Fruit fly (Drosophila melanogaster): ENCODE results near the gene NTPase.

The NTPase gene

dm6 chr2L:2878188-2878587 lies 7.5 kb downstream of the NTPase start, which contains the start of the genes Prx6a and Sbat (continued):
- TF ChIP-seq jing (GFP tag; optimal IDR thresholded peaks at IDR 0.05), result peak; percentile 49
- peak; percentile 36; the same call in 1 of the 3 replicates for TF ChIP-seq Mrtf (GFP tag; IDR thresholded peaks at IDR 0.05)
- TF ChIP-seq CG17385 (GFP tag; optimal IDR thresholded peaks at IDR 0.05), result peak; percentile 53
- peak; percentile 45 for TF ChIP-seq CG12219 (GFP tag; optimal IDR thresholded peaks at IDR 0.05)
- peak; percentile 65 for TF ChIP-seq CG8944 (GFP tag; optimal IDR thresholded peaks at IDR 0.05)
- TF ChIP-seq CG1233 (GFP tag; optimal IDR thresholded peaks at IDR 0.05), result peak; percentile 72
- peak; percentile 50 for TF ChIP-seq Max (GFP tag; optimal IDR thresholded peaks at IDR 0.05)
- no peak for TF ChIP-seq btn (GFP tag; optimal IDR thresholded peaks at IDR 0.05)
- TF ChIP-seq salm (tag; optimal IDR thresholded peaks at IDR 0.05), result peak; percentile 37
- peak; percentile 57 for TF ChIP-seq slp2 (GFP tag; optimal IDR thresholded peaks at IDR 0.05)
- TF ChIP-seq dati (GFP tag; IDR thresholded peaks at IDR 0.05), result no peak
- peak; percentile 55 for TF ChIP-seq Lhr (GFP tag; optimal IDR thresholded peaks at IDR 0.05)
- no peak for TF ChIP-seq CG6654 (GFP tag; optimal IDR thresholded peaks at IDR 0.05)
- peak; percentile 52 for TF ChIP-seq p53 (GFP tag; optimal IDR thresholded peaks at IDR 0.05)
- peak; percentile 69 for TF ChIP-seq CG15269 (tag; optimal IDR thresholded peaks at IDR 0.05)
- no peak for TF ChIP-seq CG1832 (GFP tag; optimal IDR thresholded peaks at IDR 0.05)
- TF ChIP-seq CG3065 (GFP tag; optimal IDR thresholded peaks at IDR 0.05), result no peak
- peak; percentile 58 for TF ChIP-seq CG4617 (GFP tag; optimal IDR thresholded peaks at IDR 0.05; ENCODE audit: borderline replicate concordance)
- no peak; the same call in 1 of the 2 replicates for TF ChIP-seq CG32767 (GFP tag; IDR thresholded peaks at IDR 0.05)
- peak; percentile 56 for TF ChIP-seq Hr3 (GFP tag; optimal IDR thresholded peaks at IDR 0.05)
- no peak for TF ChIP-seq CG14860 (GFP tag; IDR thresholded peaks at IDR 0.05; ENCODE audit: partially characterized antibody)
- TF ChIP-seq CG7357 (GFP tag; IDR thresholded peaks at IDR 0.05), result peak; percentile 54; the same call in 1 of the 3 replicates
- peak; percentile 53 for TF ChIP-seq Sry-β (GFP tag; optimal IDR thresholded peaks at IDR 0.05)
- TF ChIP-seq CG7786 (GFP tag; optimal IDR thresholded peaks at IDR 0.05), result peak; percentile 77
- peak; percentile 83 for TF ChIP-seq CG34422 (GFP tag; IDR thresholded peaks at IDR 0.05)
- peak; percentile 46 for TF ChIP-seq run (tag; optimal IDR thresholded peaks at IDR 0.05)
- peak; percentile 47 for TF ChIP-seq Bteb2 (GFP tag; optimal IDR thresholded peaks at IDR 0.05)
- peak; percentile 66 for TF ChIP-seq Fer2 (tag; optimal IDR thresholded peaks at IDR 0.05)
- no peak for TF ChIP-seq ab (GFP tag; optimal IDR thresholded peaks at IDR 0.05)
- TF ChIP-seq Ada2b (GFP tag; IDR thresholded peaks at IDR 0.05), result peak; percentile 62; the same call in 1 of the 2 replicates
- TF ChIP-seq CG6272 (GFP tag; IDR thresholded peaks at IDR 0.05), result peak; percentile 56
- peak; percentile 23 for TF ChIP-seq CG18011 (GFP tag; optimal IDR thresholded peaks at IDR 0.05)
- no peak for TF ChIP-seq CG18476 (GFP tag; optimal IDR thresholded peaks at IDR 0.05)
- TF ChIP-seq CG14710 (tag; optimal IDR thresholded peaks at IDR 0.05), result peak; percentile 80
- peak; percentile 79 for TF ChIP-seq ind (GFP tag; optimal IDR thresholded peaks at IDR 0.05)
- peak; percentile 17 for TF ChIP-seq CTCF (GFP tag; optimal IDR thresholded peaks at IDR 0.05)
- peak; percentile 45 for TF ChIP-seq NC2α (GFP tag; optimal IDR thresholded peaks at IDR 0.05)
- TF ChIP-seq CG8281 (tag; optimal IDR thresholded peaks at IDR 0.05), result peak; percentile 31
- TF ChIP-seq CG9437 (GFP tag; optimal IDR thresholded peaks at IDR 0.05), result no peak
- peak; percentile 73 for TF ChIP-seq croc (GFP tag; conservative IDR thresholded peaks at IDR 0.05)
- peak; percentile 58 for TF ChIP-seq gcm2 (GFP tag; optimal IDR thresholded peaks at IDR 0.05)
- TF ChIP-seq usp (GFP tag; optimal IDR thresholded peaks at IDR 0.05), result no peak
- TF ChIP-seq CG6791 (GFP tag; IDR thresholded peaks at IDR 0.05; ENCODE audit: partially characterized antibody), result no peak
- TF ChIP-seq CG2889 (GFP tag; IDR thresholded peaks at IDR 0.05), result peak; percentile 68
- TF ChIP-seq so (GFP tag; IDR thresholded peaks at IDR 0.05), result no peak
- peak; percentile 84 for TF ChIP-seq CG2712 (tag; optimal IDR thresholded peaks at IDR 0.05)
- no peak for TF ChIP-seq nerfin-2 (GFP tag; IDR thresholded peaks at IDR 0.05; ENCODE audit: partially characterized antibody)
- TF ChIP-seq Hsf (GFP tag; optimal IDR thresholded peaks at IDR 0.05), result peak; percentile 75
- peak; percentile 56; the same call in 2 of the 3 replicates for TF ChIP-seq tgo (GFP tag; IDR thresholded peaks at IDR 0.05)
- TF ChIP-seq Mes4 (GFP tag; optimal IDR thresholded peaks at IDR 0.05), result peak; percentile 42
- TF ChIP-seq Spps (tag; optimal IDR thresholded peaks at IDR 0.05), result peak; percentile 38
- peak; percentile 72 for TF ChIP-seq CG17359 (tag; optimal IDR thresholded peaks at IDR 0.05)

All from whole organism, embryonic.